Worm (Caenorhabditis elegans) whole organism, young adult: ENCODE data around the gene F45B8.5.

Experiments
- Y56A3A.18 ChIP-seq: fragments of 200-800 bp; sonication (Bioruptor generic); IDR thresholded peaks from 2 replicates; pipeline ENCODE4 v1.3.6; 2022; ENCODE audit warnings: missing genetic modification reagents, missing genetic modification characterization, missing compliant biosample characterization
- Y79H2A.3 ChIP-seq: fragments of 200-800 bp; sonication (Bioruptor generic); conservative IDR thresholded peaks from 2 replicates; pipeline ENCODE4 v1.3.6; 2022; ENCODE audit warnings: missing genetic modification reagents, missing genetic modification characterization, missing compliant biosample characterization
- athp-1 ChIP-seq: sonication (generic microtip); optimal IDR thresholded peaks from 2 replicates; lab custom pipeline; 2017; ENCODE audit warnings: mild to moderate bottlenecking, missing genetic modification characterization, missing compliant biosample characterization
- die-1 ChIP-seq: sonication (generic microtip); optimal IDR thresholded peaks from 2 replicates; lab custom pipeline; 2016; ENCODE audit warnings: missing genotype, mild to moderate bottlenecking, missing genetic modification characterization, missing compliant biosample characterization
- lsy-27 ChIP-seq: sonication (generic microtip); optimal IDR thresholded peaks from 2 replicates; lab custom pipeline; 2017; ENCODE audit warnings: missing genetic modification characterization, mild to moderate bottlenecking, missing compliant biosample characterization, antibody characterized with exemption, missing genotype, borderline replicate concordance; ENCODE audit not compliant: insufficient read depth
- tlf-1 ChIP-seq: fragments of 200-800 bp; sonication (Bioruptor generic); optimal IDR thresholded peaks from 2 replicates; lab custom pipeline; 2018; ENCODE audit warnings: mild to moderate bottlenecking, missing genetic modification characterization, missing compliant biosample characterization
- unc-130 ChIP-seq: sonication (generic microtip); optimal IDR thresholded peaks from 2 replicates; lab custom pipeline; 2016; ENCODE audit warnings: missing genetic modification reagents, missing genetic modification characterization, missing compliant biosample characterization
- unc-62 ChIP-seq: fragments of 150-350 bp; optimal IDR thresholded peaks from 2 replicates; lab custom pipeline; 2014; ENCODE audit warnings: missing biosample characterization, missing genetic modification reagents, missing genetic modification characterization
- ztf-22 ChIP-seq: fragments of 200-800 bp; sonication (Bioruptor generic); optimal IDR thresholded peaks from 2 replicates; lab custom pipeline; 2018; ENCODE audit warnings: mild to moderate bottlenecking, missing genetic modification characterization, moderate library complexity, missing compliant biosample characterization

DNA sequence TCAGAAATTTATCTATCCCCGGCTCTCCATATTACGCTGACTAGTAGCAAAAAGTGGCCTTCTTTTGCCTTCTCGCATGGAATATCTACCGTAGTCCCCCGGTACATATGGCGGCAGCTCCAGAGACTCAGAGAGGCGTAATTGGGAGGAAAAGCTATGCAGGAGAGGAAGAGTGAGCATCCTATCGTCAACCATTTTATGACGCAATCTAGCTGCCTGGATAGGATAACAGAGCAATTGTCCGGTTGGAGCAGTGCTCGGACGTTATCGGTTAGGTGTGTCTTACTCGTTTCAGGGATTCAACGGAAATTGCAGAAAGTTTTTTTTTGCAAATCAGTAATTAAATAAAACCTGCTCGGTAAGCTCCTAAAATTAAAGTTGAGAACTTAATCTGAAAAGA, 8.7 kb upstream of the F45B8.5 start:
- TF ChIP-seq lsy-27 (tag; lab: Kevin White, UChicago) (no peak), Y56A3A.18 (GFP tag; lab: Robert Waterston, UW) (no peak), unc-130 (no peak), Y79H2A.3 (GFP tag; lab: Robert Waterston, UW) (no peak), tlf-1 (GFP tag; lab: Kevin White, UChicago) (no peak), unc-62 (GFP tag; lab: Kevin White, UChicago) (no peak), ztf-22 (GFP tag; lab: Kevin White, UChicago) (no peak), athp-1 (tag; lab: Kevin White, UChicago) (no peak), die-1 (tag; lab: Kevin White, UChicago) (no peak)
